Worm (Caenorhabditis elegans) whole organism, midembryonic: ENCODE data around the gene Y37E11B.2.

Source experiments
- T22C8.4 ChIP-seq: fragments of 200-800 bp; sonication (Bioruptor generic); IDR thresholded peaks from 2 replicates; pipeline ENCODE4 v1.3.6; 2022; ENCODE audit warnings: missing genetic modification characterization, missing compliant biosample characterization
- cog-1 ChIP-seq: sonication (generic microtip); optimal IDR thresholded peaks from 2 replicates; lab custom pipeline; 2016; ENCODE audit warnings: missing genetic modification characterization, missing compliant biosample characterization
- flt-1 ChIP-seq: fragments of 200-800 bp; sonication (Bioruptor generic); IDR thresholded peaks from 2 replicates; pipeline ENCODE4 v1.3.6; 2022; ENCODE audit warnings: missing genetic modification characterization, missing compliant biosample characterization
- klf-2 ChIP-seq: fragments of 200-800 bp; sonication (Bioruptor generic); conservative IDR thresholded peaks from 2 replicates; pipeline ENCODE4 v1.3.6; 2022; ENCODE audit warnings: missing genetic modification reagents, missing genetic modification characterization, missing compliant biosample characterization
- med-1 ChIP-seq: sonication (generic microtip); optimal IDR thresholded peaks from 2 replicates; lab custom pipeline; 2017; ENCODE audit warnings: missing genetic modification characterization, mild to moderate bottlenecking, missing compliant biosample characterization, antibody characterized with exemption, missing genetic modification reagents; ENCODE audit not compliant: insufficient read depth
- ref-1 ChIP-seq: fragments of 200-800 bp; sonication (Bioruptor generic); conservative IDR thresholded peaks from 2 replicates; pipeline ENCODE4 v1.3.6; 2022; ENCODE audit warnings: missing genetic modification reagents, missing genetic modification characterization, missing compliant biosample characterization
- tab-1 ChIP-seq: fragments of 200-800 bp; sonication (Bioruptor generic); IDR thresholded peaks from 2 replicates; pipeline ENCODE4 v1.3.6; 2022; ENCODE audit warnings: missing genetic modification characterization, missing compliant biosample characterization
- ztf-23 ChIP-seq: fragments of 200-800 bp; sonication (Bioruptor generic); IDR thresholded peaks from 2 replicates; pipeline ENCODE4 v1.3.6; 2022; ENCODE audit warnings: missing genetic modification reagents, missing genetic modification characterization, missing compliant biosample characterization
- ztf-29 ChIP-seq: fragments of 200-800 bp; sonication (Bioruptor generic); IDR thresholded peaks from 2 replicates; pipeline ENCODE4 v1.3.6; 2022; ENCODE audit warnings: missing genetic modification reagents, missing genetic modification characterization, missing compliant biosample characterization

Gene Y37E11B.2

ce11 chrIV:3578155-3578554 is at the start of gene Y37E11B.2:
Gene Y37E11B.2, plus strand, starts transcription at chrIV:3578455.
- TF ChIP-seq T22C8.4 (GFP tag; lab: Robert Waterston, UW): no peak
- TF ChIP-seq tab-1: no peak
- no peak for TF ChIP-seq ref-1 (GFP tag; lab: Robert Waterston, UW)
- TF ChIP-seq cog-1 (tag; lab: Kevin White, UChicago): no peak
- no peak for TF ChIP-seq med-1
- no peak for TF ChIP-seq ztf-29
- no peak for TF ChIP-seq ztf-23 (GFP tag; lab: Robert Waterston, UW)
- no peak for TF ChIP-seq klf-2 (GFP tag; lab: Robert Waterston, UW)
- no peak for TF ChIP-seq flt-1 (GFP tag; lab: Robert Waterston, UW)

ce11 chrIV:3531535-3531934 is 46.7 kb upstream of the Y37E11B.2 start:
- TF ChIP-seq cog-1 (tag; lab: Kevin White, UChicago): no peak
- TF ChIP-seq med-1: no peak
- TF ChIP-seq ztf-29: no peak
- peak; percentile 66; the same call in 1 of the 2 replicates for TF ChIP-seq T22C8.4 (GFP tag; lab: Robert Waterston, UW)

- TF ChIP-seq tab-1 (no peak), ref-1 (GFP tag; lab: Robert Waterston, UW) (no peak), flt-1 (GFP tag; lab: Robert Waterston, UW) (no peak), ztf-23 (GFP tag; lab: Robert Waterston, UW) (no peak), cog-1 (tag; lab: Kevin White, UChicago) (no peak), med-1 (no peak), ztf-29 (no peak), klf-2 (GFP tag; lab: Robert Waterston, UW) (no peak), T22C8.4 (GFP tag; lab: Robert Waterston, UW) (no peak)
Observed at ce11 chrIV:3532167-3532566, 46.1 kb upstream of the Y37E11B.2 start, which contains the start of gene M57.1. Gene M57.1, plus strand, starts transcription at chrIV:3532467.

DNA sequence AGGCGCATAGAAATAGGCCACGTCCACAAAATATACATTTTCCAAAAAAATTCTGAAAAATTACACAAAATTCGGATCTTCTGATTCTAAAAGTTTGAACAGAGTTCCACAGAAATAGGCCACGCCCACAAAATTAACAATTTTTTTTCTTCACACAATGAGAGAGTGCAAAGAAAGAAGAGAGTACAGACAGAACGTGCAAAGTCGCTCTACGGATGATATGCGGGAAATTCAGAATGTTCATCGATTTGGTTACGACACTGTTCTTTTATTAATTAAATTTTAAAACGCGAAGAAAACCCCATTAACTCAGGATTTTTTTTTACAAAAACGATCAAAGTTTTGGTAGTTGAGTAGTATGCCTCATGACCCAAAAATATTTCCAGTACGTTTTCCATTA is 45.3 kb upstream of the Y37E11B.2 start:
- TF ChIP-seq tab-1 (no peak), klf-2 (GFP tag; lab: Robert Waterston, UW) (no peak), cog-1 (tag; lab: Kevin White, UChicago) (no peak), ref-1 (GFP tag; lab: Robert Waterston, UW) (no peak)

DNA sequence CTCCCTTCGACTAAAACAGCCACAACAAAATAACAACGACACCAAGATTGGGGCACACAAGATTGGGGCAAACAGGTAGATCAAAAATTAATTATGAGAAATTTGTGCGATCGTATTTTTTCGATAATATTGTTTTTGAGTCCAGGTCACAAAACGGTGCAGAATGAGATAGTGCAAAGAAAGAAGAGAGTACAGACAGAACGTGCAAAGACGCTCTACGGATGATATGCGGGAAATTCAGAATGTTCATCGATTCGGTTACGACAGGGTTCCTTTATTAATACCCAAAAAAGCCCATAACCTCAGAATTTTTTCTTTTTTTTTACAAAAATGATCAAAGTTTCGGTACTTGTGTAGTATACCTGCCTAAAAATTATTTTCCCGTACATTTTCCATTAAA is 39.0 kb upstream of the Y37E11B.2 start:
- TF ChIP-seq tab-1 (no peak), klf-2 (GFP tag; lab: Robert Waterston, UW) (no peak), ztf-23 (GFP tag; lab: Robert Waterston, UW) (no peak)

ce11 chrIV:3539872-3540271 is 38.4 kb upstream of the Y37E11B.2 start, which contains the start of gene B0212.3:
Gene B0212.3, plus strand, starts transcription at chrIV:3540172.
- TF ChIP-seq ztf-23 (GFP tag; lab: Robert Waterston, UW): no peak
- TF ChIP-seq tab-1: no peak
- no peak for TF ChIP-seq ref-1 (GFP tag; lab: Robert Waterston, UW)

DNA sequence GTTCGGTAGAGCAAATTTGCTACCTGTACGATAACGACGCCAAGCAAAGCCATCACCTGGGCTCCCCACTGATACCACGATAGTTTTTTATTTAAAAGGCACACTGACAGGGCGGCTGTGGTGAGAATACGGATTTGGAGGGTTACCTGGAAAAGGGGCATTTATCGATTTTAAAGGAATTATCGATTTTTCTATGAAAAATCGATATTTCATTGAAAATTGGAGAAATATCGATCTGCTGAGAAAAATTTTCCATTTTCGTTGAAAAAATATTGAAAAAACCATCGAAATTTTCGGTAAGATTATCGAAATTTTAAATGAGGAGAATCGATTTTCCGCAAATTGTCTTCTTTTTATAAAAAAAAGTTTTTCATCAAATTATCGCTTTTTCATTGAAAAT is 33.2 kb upstream of the Y37E11B.2 start:
- TF ChIP-seq T22C8.4 (GFP tag; lab: Robert Waterston, UW) (0 out of 2 replicates have a peak, but pooled peaks have one; percentile 58), ztf-29 (no peak)

ce11 chrIV:3547500-3547899 is 30.8 kb upstream of the Y37E11B.2 start, which contains the start of gene nstp-6:
Gene nstp-6, minus strand, starts transcription at chrIV:3547600.
- no peak for TF ChIP-seq tab-1
- no peak for TF ChIP-seq klf-2 (GFP tag; lab: Robert Waterston, UW)
- no peak for TF ChIP-seq med-1
- TF ChIP-seq T22C8.4 (GFP tag; lab: Robert Waterston, UW): no peak
- no peak for TF ChIP-seq cog-1 (tag; lab: Kevin White, UChicago)
- no peak for TF ChIP-seq ztf-29
- TF ChIP-seq ztf-23 (GFP tag; lab: Robert Waterston, UW): no peak
- no peak for TF ChIP-seq ref-1 (GFP tag; lab: Robert Waterston, UW)
- no peak for TF ChIP-seq flt-1 (GFP tag; lab: Robert Waterston, UW)

DNA sequence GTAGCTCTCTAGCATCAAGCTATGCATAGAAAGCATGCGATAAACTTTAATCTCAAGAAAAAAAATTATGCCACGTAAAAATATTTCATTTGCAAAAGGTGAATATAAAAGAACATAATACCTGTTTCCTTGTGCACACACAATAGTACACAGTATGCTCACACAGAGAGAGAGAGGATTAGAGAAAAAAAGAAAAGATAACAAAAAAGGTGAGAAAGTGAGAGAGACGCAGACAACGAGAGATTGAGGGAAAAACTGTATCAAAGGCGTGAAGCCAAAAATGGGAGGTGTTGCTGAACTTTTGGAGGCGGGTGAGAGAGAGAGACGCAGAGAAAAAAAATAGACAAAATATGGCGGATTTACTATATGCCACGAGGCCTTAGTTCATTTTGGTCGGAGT is 29.9 kb upstream of the Y37E11B.2 start:
- TF ChIP-seq T22C8.4 (GFP tag; lab: Robert Waterston, UW) (no peak), ztf-29 (no peak), cog-1 (tag; lab: Kevin White, UChicago) (no peak), tab-1 (no peak), klf-2 (GFP tag; lab: Robert Waterston, UW) (no peak), med-1 (no peak), ref-1 (GFP tag; lab: Robert Waterston, UW) (no peak), ztf-23 (GFP tag; lab: Robert Waterston, UW) (no peak), flt-1 (GFP tag; lab: Robert Waterston, UW) (no peak)

DNA sequence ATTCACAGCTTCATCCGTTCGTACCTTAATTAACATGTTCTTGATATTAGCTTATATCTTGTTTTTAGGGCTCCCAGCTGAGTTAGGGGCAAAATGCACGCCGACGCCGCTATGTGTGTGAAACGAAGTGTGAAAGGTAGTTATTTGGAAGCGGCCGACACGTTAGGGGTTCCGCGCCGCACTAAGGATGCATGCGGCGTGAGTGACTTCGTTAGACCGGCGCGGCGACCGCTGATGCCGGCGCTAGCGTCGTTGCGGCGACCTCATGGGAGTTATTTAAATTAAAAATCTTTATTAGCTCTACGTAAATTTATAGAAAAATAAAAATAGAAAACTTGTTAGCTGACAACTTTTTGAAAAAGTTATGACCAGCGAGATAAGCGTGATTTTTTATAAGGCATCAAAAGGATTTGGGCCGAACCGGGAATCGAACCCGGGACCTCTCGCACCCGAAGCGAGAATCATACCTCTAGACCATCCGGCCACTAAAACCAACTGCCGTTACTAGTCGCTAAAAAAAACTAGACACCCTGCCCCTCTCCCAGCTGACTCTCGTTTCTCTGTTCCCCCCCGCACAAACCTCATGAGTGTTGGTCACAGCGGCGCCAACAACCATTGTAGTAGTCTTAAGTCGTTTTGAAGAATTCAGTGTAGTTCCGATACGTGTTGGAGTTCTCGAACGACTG is 26.3 kb upstream of the Y37E11B.2 start:
- TF ChIP-seq tab-1 (peak; percentile 85), ref-1 (GFP tag; lab: Robert Waterston, UW) (peak; percentile 65; the same call in 1 of the 2 replicates), ztf-23 (GFP tag; lab: Robert Waterston, UW) (peak; percentile 61; the same call in 1 of the 2 replicates), T22C8.4 (GFP tag; lab: Robert Waterston, UW) (peak; percentile 27; the same call in 1 of the 2 replicates), cog-1 (tag; lab: Kevin White, UChicago) (peak; percentile 26), ztf-29 (peak; percentile 65; the same call in 1 of the 2 replicates), med-1 (no peak), klf-2 (GFP tag; lab: Robert Waterston, UW) (0 out of 2 replicates have a peak, but pooled peaks have one; percentile 26), flt-1 (GFP tag; lab: Robert Waterston, UW) (peak; percentile 91)
